Worm (Caenorhabditis elegans) whole organism, L3 larva: ENCODE data around the gene T26C5.4.

Experiments
- egl-27 ChIP-seq: sonication (generic microtip); optimal IDR thresholded peaks from 4 replicates; lab custom pipeline; 2017; ENCODE audit warnings: missing biosample characterization, missing genetic modification reagents, missing genetic modification characterization
- nhr-237 ChIP-seq: fragments of 150-350 bp; optimal IDR thresholded peaks from 2 replicates; lab custom pipeline; 2014; ENCODE audit warnings: missing biosample characterization, missing genetic modification characterization
- nhr-25 ChIP-seq: sonication (generic microtip); optimal IDR thresholded peaks from 2 replicates; lab custom pipeline; 2017; ENCODE audit warnings: missing biosample characterization, missing genetic modification characterization
- nhr-43 ChIP-seq: sonication (generic microtip); optimal IDR thresholded peaks from 2 replicates; lab custom pipeline; 2016; ENCODE audit warnings: mild to moderate bottlenecking, missing genetic modification characterization, missing compliant biosample characterization; ENCODE audit not compliant: poor library complexity, severe bottlenecking
- ztf-11 ChIP-seq: fragments of 150-350 bp; optimal IDR thresholded peaks from 2 replicates; lab custom pipeline; 2014; ENCODE audit warnings: missing biosample characterization, missing genetic modification characterization

DNA sequence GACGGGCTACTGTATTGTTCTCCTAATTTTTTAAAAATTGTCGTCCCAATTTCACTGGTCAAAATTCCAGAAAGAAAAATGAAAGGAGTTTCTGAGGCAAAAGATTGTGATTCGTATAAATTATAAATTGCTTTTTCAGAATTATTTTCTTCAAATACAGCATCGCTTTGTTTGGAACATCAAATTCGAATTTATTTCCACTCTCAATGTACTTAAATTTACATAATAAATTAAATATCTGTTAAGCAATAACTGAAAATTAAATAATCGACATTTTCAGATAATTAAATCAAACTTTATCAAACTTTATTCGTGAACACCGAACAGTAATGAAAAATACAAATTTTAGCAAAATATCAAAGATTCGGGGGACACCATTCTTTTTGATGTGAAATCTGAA, 24.4 kb upstream of the T26C5.4 start:
- TF ChIP-seq egl-27 (tag; lab: Kevin White, UChicago) (no peak), nhr-25 (no peak), nhr-237 (tag; lab: Kevin White, UChicago) (no peak), ztf-11 (tag; lab: Kevin White, UChicago) (no peak), nhr-43 (tag; lab: Kevin White, UChicago) (no peak)
